Fruit fly (Drosophila melanogaster) whole organism, embryonic: ENCODE results near the gene CNMa.

Experiments used
- B-H1 ChIP-seq: fragments of 200-800 bp; sonication (Bioruptor generic); IDR thresholded peaks from 3 replicates; pipeline ENCODE4 v1.3.6; 2022; ENCODE audit warnings: missing biosample characterization, missing genetic modification characterization
- CG12155 ChIP-seq: fragments of 200-800 bp; sonication (Bioruptor generic); optimal IDR thresholded peaks from 3 replicates; lab custom pipeline; 2016; ENCODE audit warnings: missing biosample characterization, missing genetic modification characterization
- CG12219 ChIP-seq: fragments of 200-800 bp; sonication (Bioruptor generic); optimal IDR thresholded peaks from 3 replicates; lab custom pipeline; 2018; ENCODE audit warnings: missing biosample characterization, mild to moderate bottlenecking, missing genetic modification characterization
- CG12744 ChIP-seq: fragments of 200-800 bp; sonication (Bioruptor generic); optimal IDR thresholded peaks from 2 replicates; lab custom pipeline; 2016; ENCODE audit warnings: missing biosample characterization, missing genetic modification characterization
- CG13624 ChIP-seq: fragments of 200-800 bp; sonication (Bioruptor generic); optimal IDR thresholded peaks from 2 replicates; lab custom pipeline; 2016; ENCODE audit warnings: missing biosample characterization, missing genetic modification characterization
- CG15269 ChIP-seq: fragments of 200-800 bp; sonication (Bioruptor generic); optimal IDR thresholded peaks from 2 replicates; lab custom pipeline; 2018; ENCODE audit warnings: missing biosample characterization, mild to moderate bottlenecking, missing genetic modification characterization, moderate library complexity
- CG1603 ChIP-seq: fragments of 200-800 bp; sonication (Bioruptor generic); optimal IDR thresholded peaks from 2 replicates; lab custom pipeline; 2019; ENCODE audit warnings: missing biosample characterization, mild to moderate bottlenecking, missing genetic modification characterization, moderate library complexity
- CG17802 ChIP-seq: fragments of 200-800 bp; sonication (Bioruptor generic); optimal IDR thresholded peaks from 2 replicates; lab custom pipeline; 2018; ENCODE audit warnings: missing biosample characterization, mild to moderate bottlenecking, missing genetic modification characterization, moderate library complexity
- CG1832 ChIP-seq: fragments of 200-800 bp; sonication (Bioruptor generic); optimal IDR thresholded peaks from 2 replicates; lab custom pipeline; 2017; ENCODE audit warnings: missing biosample characterization, mild to moderate bottlenecking, missing genetic modification characterization, inconsistent platforms
- CG34224 ChIP-seq: fragments of 200-800 bp; sonication (Bioruptor generic); IDR thresholded peaks from 3 replicates; pipeline ENCODE4 v1.3.6; 2022; ENCODE audit warnings: missing biosample characterization, missing genetic modification characterization; ENCODE audit not compliant: partially characterized antibody
- CG4282 ChIP-seq: fragments of 200-800 bp; sonication (Bioruptor generic); optimal IDR thresholded peaks from 2 replicates; lab custom pipeline; 2016; ENCODE audit warnings: missing biosample characterization, missing genetic modification characterization
- CG4360 ChIP-seq: fragments of 200-800 bp; sonication (Bioruptor generic); IDR thresholded peaks from 2 replicates; pipeline ENCODE4 v1.3.6; 2022; ENCODE audit warnings: missing biosample characterization, missing genetic modification characterization
- CG6254 ChIP-seq: fragments of 200-800 bp; sonication (Bioruptor generic); optimal IDR thresholded peaks from 3 replicates; lab custom pipeline; 2017; ENCODE audit warnings: mild to moderate bottlenecking, missing biosample characterization, missing genetic modification reagents, missing genetic modification characterization
- CG7556 ChIP-seq: fragments of 200-800 bp; sonication (Bioruptor generic); optimal IDR thresholded peaks from 2 replicates; lab custom pipeline; 2017; ENCODE audit warnings: missing biosample characterization, mild to moderate bottlenecking, missing genetic modification characterization
- CG9437 ChIP-seq: fragments of 200-800 bp; sonication (Bioruptor generic); optimal IDR thresholded peaks from 2 replicates; lab custom pipeline; 2018; ENCODE audit warnings: missing biosample characterization, mild to moderate bottlenecking, missing genetic modification characterization
- CG9817 ChIP-seq: fragments of 200-800 bp; sonication (Bioruptor generic); optimal IDR thresholded peaks from 2 replicates; lab custom pipeline; 2018; ENCODE audit warnings: missing biosample characterization, mild to moderate bottlenecking, missing genetic modification characterization, moderate library complexity
- CG9932 ChIP-seq: fragments of 200-800 bp; sonication (Bioruptor generic); IDR thresholded peaks from 2 replicates; pipeline ENCODE4 v1.3.6; 2022; ENCODE audit warnings: missing biosample characterization, missing genetic modification characterization
- Camta ChIP-seq: fragments of 200-800 bp; sonication (Bioruptor generic); optimal IDR thresholded peaks from 2 replicates; lab custom pipeline; 2016; ENCODE audit warnings: missing biosample characterization, missing genetic modification characterization
- CoRest ChIP-seq: fragments of 200-800 bp; sonication (Bioruptor generic); optimal IDR thresholded peaks from 3 replicates; lab custom pipeline; 2018; ENCODE audit warnings: missing biosample characterization, mild to moderate bottlenecking, missing genetic modification characterization, moderate library complexity
- Dref ChIP-seq: fragments of 200-800 bp; sonication (Bioruptor generic); IDR thresholded peaks from 2 replicates; pipeline ENCODE4 v1.3.6; 2022; ENCODE audit warnings: missing biosample characterization, missing genetic modification characterization
- Gug ChIP-seq: fragments of 200-800 bp; sonication (Bioruptor generic); IDR thresholded peaks from 4 replicates; pipeline ENCODE4 v1.3.6; 2022; ENCODE audit warnings: missing biosample characterization, missing genetic modification characterization
- Hmr ChIP-seq: fragments of 200-800 bp; sonication (Bioruptor generic); optimal IDR thresholded peaks from 3 replicates; lab custom pipeline; 2017; ENCODE audit warnings: mild to moderate bottlenecking, missing biosample characterization, missing genetic modification reagents, missing genetic modification characterization
- Hr51 ChIP-seq, 2 experiments: fragments of 200-800 bp; sonication (Bioruptor generic); optimal IDR thresholded peaks; 2 replicates in 1 of 2; 3 replicates in 1 of 2; lab custom pipeline; 2016 to 2018; ENCODE audit warnings: missing biosample characterization in 2 of 2, missing genetic modification characterization in 2 of 2, mild to moderate bottlenecking in 1 of 2, moderate library complexity in 1 of 2
- Max ChIP-seq: fragments of 200-800 bp; sonication (Bioruptor generic); optimal IDR thresholded peaks from 2 replicates; lab custom pipeline; 2016; ENCODE audit warnings: missing biosample characterization, mild to moderate bottlenecking, missing genetic modification characterization
- Mes4 ChIP-seq: fragments of 200-800 bp; sonication (Bioruptor generic); optimal IDR thresholded peaks from 2 replicates; lab custom pipeline; 2016; ENCODE audit warnings: missing biosample characterization, missing genetic modification characterization
- NC2α ChIP-seq: fragments of 200-800 bp; sonication (Bioruptor generic); optimal IDR thresholded peaks from 2 replicates; lab custom pipeline; 2016; ENCODE audit warnings: missing biosample characterization, missing genetic modification characterization
- Taf1 ChIP-seq: fragments of 200-800 bp; sonication (Bioruptor generic); IDR thresholded peaks from 2 replicates; pipeline ENCODE4 v1.3.6; 2022; ENCODE audit warnings: missing biosample characterization, missing genetic modification characterization
- amos ChIP-seq: fragments of 200-800 bp; sonication (Bioruptor generic); IDR thresholded peaks from 2 replicates; pipeline ENCODE4 v1.3.6; 2022; ENCODE audit warnings: missing biosample characterization, missing genetic modification characterization; ENCODE audit not compliant: partially characterized antibody
- bsh ChIP-seq, 2 experiments: fragments of 200-800 bp; sonication (Bioruptor generic); optimal IDR thresholded peaks; 2 replicates each; lab custom pipeline; 2017 to 2018; ENCODE audit warnings: mild to moderate bottlenecking in 2 of 2, missing biosample characterization in 2 of 2, missing genetic modification characterization in 2 of 2, moderate library complexity in 1 of 2
- chinmo ChIP-seq: fragments of 200-800 bp; sonication (Bioruptor generic); IDR thresholded peaks from 4 replicates; pipeline ENCODE4 v1.3.6; 2022; ENCODE audit warnings: missing biosample characterization, missing genetic modification characterization; ENCODE audit not compliant: partially characterized antibody
- dmrt99B ChIP-seq: fragments of 200-800 bp; sonication (Bioruptor generic); optimal IDR thresholded peaks from 2 replicates; lab custom pipeline; 2018; ENCODE audit warnings: missing biosample characterization, mild to moderate bottlenecking, missing genetic modification characterization, moderate library complexity
- exex ChIP-seq: fragments of 200-800 bp; sonication (Bioruptor generic); optimal IDR thresholded peaks from 4 replicates; lab custom pipeline; 2018; ENCODE audit warnings: missing biosample characterization, mild to moderate bottlenecking, missing genetic modification characterization, moderate library complexity
- fd3F ChIP-seq: fragments of 200-800 bp; sonication (Bioruptor generic); optimal IDR thresholded peaks from 2 replicates; lab custom pipeline; 2018; ENCODE audit warnings: missing biosample characterization, mild to moderate bottlenecking, missing genetic modification characterization, moderate library complexity
- fd64A ChIP-seq: fragments of 200-800 bp; sonication (Bioruptor generic); optimal IDR thresholded peaks from 3 replicates; lab custom pipeline; 2018; ENCODE audit warnings: missing biosample characterization, mild to moderate bottlenecking, missing genetic modification characterization
- gce ChIP-seq: fragments of 200-800 bp; sonication (Bioruptor generic); IDR thresholded peaks from 3 replicates; pipeline ENCODE4 v1.3.6; 2022; ENCODE audit warnings: missing biosample characterization, missing genetic modification characterization
- gfzf ChIP-seq: fragments of 200-800 bp; sonication (Bioruptor generic); optimal IDR thresholded peaks from 2 replicates; lab custom pipeline; 2016; ENCODE audit warnings: missing biosample characterization, mild to moderate bottlenecking, missing genetic modification characterization, moderate library complexity
- gsb-n ChIP-seq: fragments of 200-800 bp; sonication (Bioruptor generic); optimal IDR thresholded peaks from 3 replicates; lab custom pipeline; 2018; ENCODE audit warnings: missing biosample characterization, mild to moderate bottlenecking, missing genetic modification characterization
- hb ChIP-seq: fragments of 200-800 bp; sonication (Bioruptor generic); IDR thresholded peaks from 3 replicates; pipeline ENCODE4 v1.3.6; 2022; ENCODE audit warnings: missing biosample characterization, missing genetic modification characterization; ENCODE audit not compliant: partially characterized antibody
- luna ChIP-seq: fragments of 200-800 bp; sonication (Bioruptor generic); optimal IDR thresholded peaks from 2 replicates; lab custom pipeline; 2016; ENCODE audit warnings: missing biosample characterization, missing genetic modification characterization
- pb ChIP-seq: fragments of 200-800 bp; sonication (Bioruptor generic); optimal IDR thresholded peaks from 3 replicates; lab custom pipeline; 2016; ENCODE audit warnings: missing biosample characterization, missing genetic modification characterization
- peb ChIP-seq: fragments of 200-800 bp; sonication (Bioruptor generic); IDR thresholded peaks from 2 replicates; pipeline ENCODE4 v1.3.6; 2022; ENCODE audit warnings: missing biosample characterization, missing genetic modification characterization
- run ChIP-seq: fragments of 200-800 bp; sonication (Bioruptor generic); optimal IDR thresholded peaks from 3 replicates; lab custom pipeline; 2018; ENCODE audit warnings: missing biosample characterization, mild to moderate bottlenecking, missing genetic modification characterization
- sens ChIP-seq: fragments of 200-800 bp; sonication (Bioruptor generic); peaks from one replicate; lab custom pipeline; 2016; ENCODE audit warnings: missing biosample characterization, missing genetic modification characterization
- sens-2 ChIP-seq: fragments of 200-800 bp; sonication (Bioruptor generic); IDR thresholded peaks from 2 replicates; pipeline ENCODE4 v1.3.6; 2022; ENCODE audit warnings: missing biosample characterization, missing genetic modification characterization
- seq ChIP-seq: fragments of 200-800 bp; sonication (Bioruptor generic); IDR thresholded peaks from 2 replicates; pipeline ENCODE4 v1.3.6; 2022; ENCODE audit warnings: missing biosample characterization, missing genetic modification characterization
- sisA ChIP-seq: fragments of 200-800 bp; sonication (Bioruptor generic); IDR thresholded peaks from 2 replicates; pipeline ENCODE4 v1.3.6; 2022; ENCODE audit warnings: missing biosample characterization, missing genetic modification characterization
- tx ChIP-seq: fragments of 200-800 bp; sonication (Bioruptor generic); optimal IDR thresholded peaks from 2 replicates; lab custom pipeline; 2016; ENCODE audit warnings: missing biosample characterization, missing genetic modification characterization
- vfl ChIP-seq: fragments of 200-800 bp; sonication (Bioruptor generic); optimal IDR thresholded peaks from 2 replicates; lab custom pipeline; 2016; ENCODE audit warnings: missing biosample characterization, missing genetic modification characterization
- wor ChIP-seq: fragments of 200-800 bp; sonication (Bioruptor generic); IDR thresholded peaks from 2 replicates; pipeline ENCODE4 v1.3.6; 2022; ENCODE audit warnings: missing biosample characterization, missing genetic modification characterization
- zf30C ChIP-seq: fragments of 200-800 bp; sonication (Bioruptor generic); optimal IDR thresholded peaks from 3 replicates; lab custom pipeline; 2018; ENCODE audit warnings: missing biosample characterization, mild to moderate bottlenecking, missing genetic modification characterization

Gene CNMa

DNA sequence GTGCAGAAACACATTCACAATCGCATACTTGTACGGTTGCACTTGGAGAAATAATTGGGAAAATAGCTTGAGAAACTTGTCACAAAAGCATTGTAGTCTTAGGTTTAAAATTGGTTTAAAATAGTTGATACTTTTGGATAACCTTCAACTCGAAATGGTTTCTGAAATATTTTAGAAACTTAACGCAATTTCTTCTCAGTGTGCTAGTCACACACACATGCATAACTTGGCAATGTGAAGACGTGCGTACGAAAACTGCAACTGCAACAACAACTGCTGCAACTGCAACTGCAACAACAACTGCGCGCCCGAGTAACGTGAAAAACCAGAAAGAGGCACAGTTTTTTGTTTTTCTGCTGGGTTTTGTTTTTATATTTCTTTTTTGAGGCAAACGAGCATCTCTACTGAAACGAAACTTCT lies 30.7 kb upstream of the CNMa start (continued):
- TF ChIP-seq vfl (GFP tag; lab: Kevin White, UChicago) (no peak), CG12155 (GFP tag; lab: Kevin White, UChicago) (peak; percentile 51), seq (GFP tag; lab: Robert Waterston, UW) (no peak), CG9817 (tag; lab: Kevin White, UChicago) (peak; percentile 56), B-H1 (GFP tag; lab: Robert Waterston, UW) (peak; percentile 73), CG9932 (GFP tag; lab: Robert Waterston, UW) (no peak), Camta (peak; percentile 73), dmrt99B (tag; lab: Kevin White, UChicago) (peak; percentile 91), Dref (GFP tag; lab: Robert Waterston, UW) (no peak), CG17802 (peak; percentile 62), CG12744 (peak; percentile 78), bsh (GFP tag; optimal IDR thresholded peaks at IDR 0.05; lab: Kevin White, UChicago) (peak; percentile 86 to 92), wor (GFP tag; lab: Robert Waterston, UW) (peak; percentile 80), gsb-n (tag; lab: Kevin White, UChicago) (peak; percentile 81), Max (GFP tag; lab: Kevin White, UChicago) (peak; percentile 77), NC2α (GFP tag; lab: Kevin White, UChicago) (peak; percentile 61), gce (GFP tag; lab: Robert Waterston, UW) (peak; percentile 75; the same call in 2 of the 3 replicates), chinmo (GFP tag; lab: Robert Waterston, UW) (no peak), CG6254 (GFP tag; lab: Kevin White, UChicago) (peak; percentile 80), CG1832 (GFP tag; lab: Kevin White, UChicago) (no peak), fd64A (peak; percentile 73), exex (tag; lab: Kevin White, UChicago) (no peak), CG13624 (peak; percentile 58), CoRest (tag; lab: Kevin White, UChicago) (peak; percentile 79), CG7556 (peak; percentile 66), fd3F (GFP tag; lab: Kevin White, UChicago) (peak; percentile 37), Hmr (GFP tag; lab: Kevin White, UChicago) (no peak), Hr51 (GFP tag; optimal IDR thresholded peaks at IDR 0.05; lab: Kevin White, UChicago) (peak; percentile 61 to 86), sens (GFP tag; lab: Kevin White, UChicago) (peak; percentile 98), CG34224 (GFP tag; lab: Robert Waterston, UW) (no peak), peb (GFP tag; lab: Robert Waterston, UW) (peak; percentile 70; the same call in 1 of the 2 replicates), CG12219 (peak; percentile 76), amos (no peak), luna (GFP tag; lab: Kevin White, UChicago) (no peak), run (tag; lab: Kevin White, UChicago) (peak; percentile 24), CG4360 (GFP tag; lab: Robert Waterston, UW) (peak; percentile 90), hb (GFP tag; lab: Robert Waterston, UW) (no peak), CG15269 (tag; lab: Kevin White, UChicago) (peak; percentile 82), tx (GFP tag; lab: Kevin White, UChicago) (peak; percentile 73), Taf1 (no peak), CG9437 (GFP tag; lab: Kevin White, UChicago) (peak; percentile 72), CG1603 (tag; lab: Kevin White, UChicago) (peak; percentile 95), zf30C (GFP tag; lab: Kevin White, UChicago) (peak; percentile 89), gfzf (no peak), Mes4 (GFP tag; lab: Kevin White, UChicago) (peak; percentile 78), CG4282 (peak; percentile 67), pb (GFP tag; lab: Kevin White, UChicago) (peak; percentile 65), sens-2 (GFP tag; lab: Robert Waterston, UW) (peak; percentile 95), sisA (GFP tag; lab: Robert Waterston, UW) (peak; percentile 87), Gug (GFP tag; lab: Robert Waterston, UW) (peak; percentile 51; the same call in 2 of the 4 replicates)
